Fruit fly (Drosophila melanogaster) whole organism, pupa: ENCODE results near the gene Fam92.

ENCODE experiments used
- CG10348 ChIP-seq: fragments of 200-800 bp; sonication (Bioruptor generic); IDR thresholded peaks from 2 replicates; pipeline ENCODE4 v1.3.6; 2022; ENCODE audit warnings: missing biosample characterization, missing genetic modification characterization
- CG12605 ChIP-seq: fragments of 200-800 bp; sonication (Bioruptor generic); IDR thresholded peaks from 2 replicates; pipeline ENCODE4 v1.3.6; 2022; ENCODE audit warnings: missing biosample characterization, missing genetic modification characterization
- CG13204 ChIP-seq: fragments of 200-800 bp; sonication (Bioruptor generic); optimal IDR thresholded peaks from 2 replicates; lab custom pipeline; 2018; ENCODE audit warnings: missing biosample characterization, mild to moderate bottlenecking, missing genetic modification characterization, moderate library complexity
- CG14655 ChIP-seq: fragments of 200-800 bp; sonication (Bioruptor generic); optimal IDR thresholded peaks from 3 replicates; lab custom pipeline; 2017; ENCODE audit warnings: mild to moderate bottlenecking, missing biosample characterization, missing genetic modification reagents, missing genetic modification characterization
- CG15710 ChIP-seq: fragments of 200-800 bp; sonication (Bioruptor generic); optimal IDR thresholded peaks from 2 replicates; lab custom pipeline; 2018; ENCODE audit warnings: missing biosample characterization, mild to moderate bottlenecking, missing genetic modification characterization, moderate library complexity
- CG17806 ChIP-seq: fragments of 200-800 bp; sonication (Bioruptor generic); optimal IDR thresholded peaks from 2 replicates; lab custom pipeline; 2018; ENCODE audit warnings: missing biosample characterization, mild to moderate bottlenecking, missing genetic modification characterization, moderate library complexity
- CG32121 ChIP-seq: fragments of 200-800 bp; sonication (Bioruptor generic); IDR thresholded peaks from 2 replicates; pipeline ENCODE4 v1.3.6; 2022; ENCODE audit warnings: missing biosample characterization, missing genetic modification characterization
- CG34367 ChIP-seq: fragments of 200-800 bp; sonication (Bioruptor generic); optimal IDR thresholded peaks from 2 replicates; lab custom pipeline; 2018; ENCODE audit warnings: missing biosample characterization, mild to moderate bottlenecking, missing genetic modification characterization
- CG4496 ChIP-seq: fragments of 200-800 bp; sonication (Bioruptor generic); IDR thresholded peaks from 3 replicates; pipeline ENCODE4 v1.3.6; 2022; ENCODE audit warnings: missing biosample characterization, missing genetic modification characterization
- CG8159 ChIP-seq: fragments of 200-800 bp; sonication (Bioruptor generic); optimal IDR thresholded peaks from 3 replicates; lab custom pipeline; 2018; ENCODE audit warnings: missing biosample characterization, mild to moderate bottlenecking, missing genetic modification characterization, moderate library complexity
- CG8301 ChIP-seq: fragments of 200-800 bp; sonication (Bioruptor generic); optimal IDR thresholded peaks from 2 replicates; lab custom pipeline; 2018; ENCODE audit warnings: missing biosample characterization, mild to moderate bottlenecking, missing genetic modification characterization
- CG9948 ChIP-seq: fragments of 200-800 bp; sonication (Bioruptor generic); optimal IDR thresholded peaks from 2 replicates; lab custom pipeline; 2018; ENCODE audit warnings: missing biosample characterization, mild to moderate bottlenecking, missing genetic modification characterization, moderate library complexity
- D1 ChIP-seq: fragments of 200-800 bp; sonication (Bioruptor generic); optimal IDR thresholded peaks from 2 replicates; lab custom pipeline; 2018; ENCODE audit warnings: missing biosample characterization, mild to moderate bottlenecking, missing genetic modification characterization, moderate library complexity
- EcR ChIP-seq: fragments of 200-800 bp; sonication (Bioruptor generic); optimal IDR thresholded peaks from 3 replicates; lab custom pipeline; 2019; ENCODE audit warnings: missing biosample characterization, missing genetic modification characterization, mild to moderate bottlenecking, moderate library complexity, missing genetic modification reagents
- Ets98B ChIP-seq: fragments of 200-800 bp; sonication (Bioruptor generic); IDR thresholded peaks from 2 replicates; pipeline ENCODE4 v1.3.6; 2022; ENCODE audit warnings: missing biosample characterization, missing genetic modification characterization
- Pif1A ChIP-seq: fragments of 200-800 bp; sonication (Bioruptor generic); optimal IDR thresholded peaks from 3 replicates; lab custom pipeline; 2016; ENCODE audit warnings: missing biosample characterization, missing genetic modification characterization
- Pif1B ChIP-seq: fragments of 200-800 bp; sonication (Bioruptor generic); optimal IDR thresholded peaks from 3 replicates; lab custom pipeline; 2016; ENCODE audit warnings: missing biosample characterization, missing genetic modification characterization
- Snoo ChIP-seq: fragments of 200-800 bp; sonication (Bioruptor generic); optimal IDR thresholded peaks from 3 replicates; lab custom pipeline; 2017; ENCODE audit warnings: missing biosample characterization, mild to moderate bottlenecking, missing genetic modification characterization, inconsistent platforms
- fd96Ca ChIP-seq: fragments of 200-800 bp; sonication (Bioruptor generic); IDR thresholded peaks from 3 replicates; pipeline ENCODE4 v1.3.6; 2022; ENCODE audit warnings: missing biosample characterization, missing genetic modification characterization
- gl ChIP-seq: fragments of 200-800 bp; sonication (Bioruptor generic); optimal IDR thresholded peaks from 2 replicates; lab custom pipeline; 2018; ENCODE audit warnings: missing biosample characterization, mild to moderate bottlenecking, missing genetic modification characterization
- rn ChIP-seq: fragments of 200-800 bp; sonication (Bioruptor generic); IDR thresholded peaks from 2 replicates; pipeline ENCODE4 v1.3.6; 2022; ENCODE audit warnings: missing biosample characterization, missing genetic modification characterization

Gene Fam92

DNA sequence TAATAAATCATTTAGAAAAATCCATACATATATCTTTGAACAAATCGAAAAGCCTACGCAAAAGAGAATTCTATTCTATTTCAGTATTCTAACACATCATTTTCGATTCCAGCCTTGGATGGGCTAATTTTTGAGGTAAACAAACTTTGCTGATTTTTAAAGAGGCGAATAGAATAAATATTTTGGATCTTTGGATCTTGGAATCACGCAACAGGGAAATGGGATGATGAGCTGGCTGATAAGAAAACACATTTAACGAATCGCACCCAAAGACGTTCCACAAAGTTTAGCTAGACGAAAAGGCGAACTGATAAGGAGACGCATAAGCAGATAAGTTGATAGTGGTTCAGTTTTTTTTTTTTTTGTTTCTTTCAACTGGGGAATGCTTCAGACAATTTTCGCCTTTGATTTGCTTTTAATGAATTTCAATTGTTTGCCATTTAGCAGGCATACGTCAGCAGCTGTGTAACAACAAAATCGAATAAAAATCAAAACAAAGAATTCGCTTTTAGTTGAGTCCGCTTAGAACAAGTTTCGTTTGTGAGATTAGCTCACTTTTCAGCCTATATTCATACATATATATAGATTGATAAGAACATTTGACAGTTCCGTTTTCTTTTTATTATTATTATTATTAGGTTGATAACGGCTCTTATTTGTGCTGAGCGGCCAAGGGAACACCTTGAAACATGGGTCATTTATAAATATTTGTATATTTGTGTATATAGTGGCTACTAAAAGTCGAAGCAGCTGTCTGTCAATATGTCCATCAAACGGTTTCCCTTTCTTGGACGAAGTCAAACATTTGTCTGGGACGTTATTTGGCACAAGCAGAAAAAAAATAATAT is 40.7 kb downstream of the Fam92 start:
- TF ChIP-seq CG32121 (GFP tag; lab: Robert Waterston, UW) (no peak), CG4496 (GFP tag; lab: Robert Waterston, UW) (no peak), EcR (GFP tag; lab: Kevin White, UChicago) (no peak), CG15710 (tag; lab: Kevin White, UChicago) (no peak), CG10348 (no peak), D1 (tag; lab: Kevin White, UChicago) (no peak), CG34367 (tag; lab: Kevin White, UChicago) (no peak), CG13204 (GFP tag; lab: Kevin White, UChicago) (no peak)

DNA sequence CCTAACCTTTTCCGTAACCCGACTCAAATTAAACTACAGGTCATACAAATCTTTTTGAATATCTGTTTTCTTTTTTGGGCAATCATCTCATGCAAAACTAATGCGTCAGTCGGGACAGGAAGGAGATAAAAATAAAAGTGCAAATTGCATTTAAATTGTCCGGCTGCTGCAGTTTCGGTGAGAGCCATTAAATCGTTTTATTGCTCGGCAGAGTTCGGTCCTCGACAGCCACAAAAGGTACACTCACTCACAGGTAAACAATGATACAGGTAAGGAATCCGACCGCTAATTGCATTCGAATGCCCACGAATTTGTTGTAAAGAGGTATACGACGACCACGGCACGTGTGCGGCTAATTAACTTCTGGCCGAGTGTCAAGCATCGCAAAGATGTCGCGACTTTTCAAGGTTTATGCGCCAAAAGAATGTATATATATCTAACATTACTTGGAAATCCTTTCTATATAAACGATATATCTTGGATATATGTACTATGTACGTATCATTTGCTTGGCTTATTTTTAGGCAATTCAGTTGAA is 41.9 kb downstream of the Fam92 start:
- no peak for TF ChIP-seq Pif1B (GFP tag; lab: Kevin White, UChicago)
- TF ChIP-seq Pif1A = no peak
- TF ChIP-seq CG4496 (GFP tag; lab: Robert Waterston, UW) = no peak
- TF ChIP-seq, all 21 proteins: peak for 0

DNA sequence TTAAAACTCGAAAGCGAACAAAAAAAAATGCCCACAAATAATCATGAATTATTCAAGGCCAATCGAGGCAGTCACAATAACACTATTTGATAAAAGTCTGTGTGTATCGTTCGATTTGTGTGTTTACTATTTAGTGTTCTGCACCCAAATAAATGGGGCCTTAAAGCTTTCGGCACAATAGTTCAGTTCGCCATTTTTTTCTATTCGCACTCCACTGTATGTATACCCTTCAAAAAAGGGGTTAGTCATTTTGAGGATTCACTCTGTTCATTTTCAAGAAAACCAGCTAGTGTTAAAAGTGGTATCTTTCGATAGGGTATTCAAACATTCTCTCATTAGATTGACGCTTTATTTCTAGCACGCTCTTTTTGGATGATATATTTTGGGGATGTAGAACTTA is 43.0 kb downstream of the Fam92 start:
- no peak for TF ChIP-seq CG34367 (tag; lab: Kevin White, UChicago)
- TF ChIP-seq CG4496 (GFP tag; lab: Robert Waterston, UW) = no peak
- TF ChIP-seq D1 (tag; lab: Kevin White, UChicago) = no peak
- no peak for TF ChIP-seq CG8159 (tag; lab: Kevin White, UChicago)
- TF ChIP-seq CG15710 (tag; lab: Kevin White, UChicago) = no peak
- TF ChIP-seq Pif1A = no peak
- no peak for TF ChIP-seq CG8301
- TF ChIP-seq CG10348 = no peak
- no peak for TF ChIP-seq CG9948
- TF ChIP-seq Ets98B (GFP tag; lab: Robert Waterston, UW) = peak; percentile 24; the same call in 1 of the 2 replicates
- TF ChIP-seq Snoo (tag; lab: Kevin White, UChicago) = no peak
- no peak for TF ChIP-seq fd96Ca (GFP tag; lab: Robert Waterston, UW)
- TF ChIP-seq rn = no peak
- TF ChIP-seq CG17806 (tag; lab: Kevin White, UChicago) = no peak
- TF ChIP-seq CG12605 (GFP tag; lab: Robert Waterston, UW) = no peak
- TF ChIP-seq CG32121 (GFP tag; lab: Robert Waterston, UW) = peak; percentile 38; the same call in 1 of the 2 replicates
- no peak for TF ChIP-seq CG14655 (GFP tag; lab: Kevin White, UChicago)

DNA sequence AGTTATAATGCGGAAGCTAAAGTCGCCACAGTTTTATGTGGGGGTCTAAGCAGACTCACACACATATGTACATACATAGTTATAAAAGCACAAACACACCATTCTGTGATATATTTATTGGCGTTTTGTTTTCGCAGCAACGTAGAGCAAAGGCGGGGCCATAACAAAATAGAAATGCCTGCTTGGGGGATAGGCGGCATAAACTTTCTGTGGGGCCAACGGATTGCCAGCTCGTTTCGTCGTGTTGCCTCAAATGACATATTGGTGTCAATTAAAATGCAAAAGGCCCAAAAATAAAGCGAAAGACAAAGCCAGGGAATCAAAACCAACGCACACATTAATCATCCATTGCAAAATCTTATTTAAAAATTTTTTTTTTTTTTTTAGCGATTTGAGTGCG is 44.1 kb downstream of the Fam92 start:
- TF ChIP-seq CG12605 (GFP tag; lab: Robert Waterston, UW) = no peak
- no peak for TF ChIP-seq CG15710 (tag; lab: Kevin White, UChicago)
- no peak for TF ChIP-seq Ets98B (GFP tag; lab: Robert Waterston, UW)
- no peak for TF ChIP-seq CG34367 (tag; lab: Kevin White, UChicago)
- no peak for TF ChIP-seq gl (tag; lab: Kevin White, UChicago)
- no peak for TF ChIP-seq EcR (GFP tag; lab: Kevin White, UChicago)
- TF ChIP-seq CG8159 (tag; lab: Kevin White, UChicago) = no peak
- TF ChIP-seq rn = no peak
- no peak for TF ChIP-seq Snoo (tag; lab: Kevin White, UChicago)
- TF ChIP-seq Pif1A = no peak
- no peak for TF ChIP-seq CG13204 (GFP tag; lab: Kevin White, UChicago)
- TF ChIP-seq CG8301 = no peak
- no peak for TF ChIP-seq Pif1B (GFP tag; lab: Kevin White, UChicago)
- no peak for TF ChIP-seq CG14655 (GFP tag; lab: Kevin White, UChicago)
- no peak for TF ChIP-seq CG10348
- no peak for TF ChIP-seq CG9948
- TF ChIP-seq, all 21 proteins: peak for 0

DNA sequence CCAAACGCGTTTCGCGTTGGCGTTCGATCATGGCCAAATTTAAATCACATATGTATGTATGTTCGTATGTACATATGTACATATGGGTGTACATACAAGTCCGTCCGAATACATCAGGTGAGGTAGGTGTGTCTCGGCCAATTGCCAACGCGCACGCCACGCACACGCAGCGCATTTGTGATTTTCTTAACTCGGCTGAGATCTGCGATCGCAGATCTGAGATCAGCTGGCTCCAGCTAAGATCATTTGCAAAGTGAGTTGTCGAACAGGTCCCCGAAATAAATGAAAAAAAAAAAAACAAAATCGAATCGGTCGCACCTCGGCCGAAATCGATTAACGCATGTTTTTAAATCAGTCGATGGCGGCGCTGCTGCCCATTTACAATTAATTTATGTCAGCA is 44.5 kb downstream of the Fam92 start:
- TF ChIP-seq CG12605 (GFP tag; lab: Robert Waterston, UW) = no peak

DNA sequence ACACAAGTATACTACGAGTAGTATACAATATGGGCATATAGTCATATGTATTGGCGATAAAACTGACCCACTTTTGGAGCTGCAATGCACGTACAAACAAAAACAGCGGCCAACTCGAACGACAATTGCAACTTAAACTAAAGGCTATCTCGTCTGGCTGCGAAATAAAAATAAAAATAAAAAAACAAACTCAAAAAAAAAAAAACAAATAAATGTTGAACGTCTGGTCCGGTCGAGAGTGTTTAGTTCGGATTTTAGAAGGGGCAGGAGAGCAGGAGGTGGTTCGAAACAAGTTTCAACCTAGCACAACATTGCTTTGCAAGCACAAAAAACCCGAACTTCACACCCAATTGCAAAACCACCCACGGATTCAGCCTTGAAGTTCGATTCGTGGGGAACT is 47.2 kb downstream of the Fam92 start:
- no peak for TF ChIP-seq CG8159 (tag; lab: Kevin White, UChicago)
- TF ChIP-seq CG9948 = no peak
- no peak for TF ChIP-seq CG15710 (tag; lab: Kevin White, UChicago)
- TF ChIP-seq CG4496 (GFP tag; lab: Robert Waterston, UW) = peak; percentile 63; the same call in 2 of the 3 replicates
- TF ChIP-seq rn = no peak
- TF ChIP-seq CG12605 (GFP tag; lab: Robert Waterston, UW) = peak; percentile 61
- TF ChIP-seq CG32121 (GFP tag; lab: Robert Waterston, UW) = peak; percentile 47
- peak; percentile 56; the same call in 1 of the 2 replicates for TF ChIP-seq Ets98B (GFP tag; lab: Robert Waterston, UW)

DNA sequence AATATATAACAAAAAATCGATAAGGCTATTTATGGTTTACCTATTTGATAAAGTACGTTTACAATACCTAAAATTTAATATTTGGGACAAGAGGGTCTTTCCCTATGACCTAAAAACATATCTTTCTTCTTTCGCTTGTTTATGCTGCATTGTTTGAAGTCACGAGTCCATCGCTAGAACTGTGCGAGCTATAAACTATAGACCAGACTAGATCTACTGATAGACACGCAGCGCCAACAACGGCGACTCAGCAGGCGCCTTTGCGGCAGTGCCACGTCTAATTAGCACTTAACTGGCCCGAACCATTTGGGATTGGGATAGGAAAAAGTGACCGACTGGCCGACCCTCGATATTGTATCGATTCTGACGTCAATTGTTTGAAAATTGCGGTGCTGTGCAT is 48.3 kb downstream of the Fam92 start:
- TF ChIP-seq CG17806 (tag; lab: Kevin White, UChicago) (no peak), gl (tag; lab: Kevin White, UChicago) (no peak), CG15710 (tag; lab: Kevin White, UChicago) (no peak), D1 (tag; lab: Kevin White, UChicago) (no peak), CG4496 (GFP tag; lab: Robert Waterston, UW) (no peak), Snoo (tag; lab: Kevin White, UChicago) (no peak), CG10348 (no peak), CG8301 (no peak), rn (no peak)
